Worm (Caenorhabditis elegans) whole organism, mixed stage, embryonic: ENCODE results near the gene mps-2.

ENCODE experiments used
- M03D4.4 ChIP-seq: sonication (generic microtip); optimal IDR thresholded peaks from 2 replicates; lab custom pipeline; 2017; ENCODE audit warnings: mild to moderate bottlenecking, missing genetic modification characterization, missing compliant biosample characterization
- bed-3 ChIP-seq: fragments of 200-800 bp; sonication (Bioruptor generic); optimal IDR thresholded peaks from 3 replicates; lab custom pipeline; 2018; ENCODE audit warnings: mild to moderate bottlenecking, missing genetic modification characterization, moderate library complexity, missing compliant biosample characterization
- ceh-39 ChIP-seq: fragments of 150-350 bp; optimal IDR thresholded peaks from 2 replicates; lab custom pipeline; 2014; ENCODE audit warnings: missing biosample characterization, missing genetic modification characterization
- ceh-43 ChIP-seq: fragments of 200-800 bp; sonication (Bioruptor generic); optimal IDR thresholded peaks from 2 replicates; lab custom pipeline; 2018; ENCODE audit warnings: mild to moderate bottlenecking, missing genetic modification characterization, moderate library complexity, missing compliant biosample characterization
- ceh-83 ChIP-seq: fragments of 200-800 bp; sonication (Bioruptor generic); optimal IDR thresholded peaks from 2 replicates; lab custom pipeline; 2018; ENCODE audit warnings: mild to moderate bottlenecking, missing genetic modification characterization, missing compliant biosample characterization
- ces-1 ChIP-seq: fragments of 150-350 bp; optimal IDR thresholded peaks from 2 replicates; lab custom pipeline; 2014; ENCODE audit warnings: missing biosample characterization, missing genetic modification reagents, missing genetic modification characterization
- cnd-1 ChIP-seq: fragments of 200-800 bp; sonication (Bioruptor generic); optimal IDR thresholded peaks from 2 replicates; lab custom pipeline; 2018; ENCODE audit warnings: mild to moderate bottlenecking, missing genetic modification characterization, missing compliant biosample characterization
- drap-1 ChIP-seq: fragments of 200-800 bp; sonication (Bioruptor generic); optimal IDR thresholded peaks from 3 replicates; lab custom pipeline; 2018; ENCODE audit warnings: mild to moderate bottlenecking, missing genetic modification characterization, missing compliant biosample characterization
- elt-1 ChIP-seq: sonication (generic microtip); optimal IDR thresholded peaks from 2 replicates; lab custom pipeline; 2017; ENCODE audit warnings: missing genetic modification characterization, mild to moderate bottlenecking, missing compliant biosample characterization, antibody characterized with exemption, moderate library complexity, borderline replicate concordance; ENCODE audit not compliant: insufficient read depth
- flh-1 ChIP-seq: fragments of 200-800 bp; sonication (Bioruptor generic); optimal IDR thresholded peaks from 2 replicates; lab custom pipeline; 2018; ENCODE audit warnings: mild to moderate bottlenecking, missing genetic modification characterization, moderate library complexity, missing compliant biosample characterization
- ham-2 ChIP-seq: fragments of 200-800 bp; sonication (Bioruptor generic); optimal IDR thresholded peaks from 2 replicates; lab custom pipeline; 2018; ENCODE audit warnings: mild to moderate bottlenecking, missing genetic modification characterization, missing compliant biosample characterization
- hlh-1 ChIP-seq: fragments of 150-350 bp; optimal IDR thresholded peaks from 2 replicates; lab custom pipeline; 2014; ENCODE audit warnings: missing biosample characterization, missing genetic modification reagents, missing genetic modification characterization
- lin-13 ChIP-seq: fragments of 150-350 bp; optimal IDR thresholded peaks from 2 replicates; lab custom pipeline; 2014; ENCODE audit warnings: missing biosample characterization, missing genetic modification characterization
- lin-32 ChIP-seq: fragments of 200-800 bp; sonication (Bioruptor generic); optimal IDR thresholded peaks from 2 replicates; lab custom pipeline; 2018; ENCODE audit warnings: mild to moderate bottlenecking, missing genetic modification characterization, missing compliant biosample characterization
- mep-1 ChIP-seq: fragments of 150-350 bp; optimal IDR thresholded peaks from 2 replicates; lab custom pipeline; 2017; ENCODE audit warnings: missing biosample characterization, missing genetic modification reagents, missing genetic modification characterization, inconsistent platforms
- nhr-2 ChIP-seq: fragments of 150-350 bp; optimal IDR thresholded peaks from 2 replicates; lab custom pipeline; 2014; ENCODE audit warnings: missing biosample characterization, missing genetic modification characterization
- nhr-237 ChIP-seq: fragments of 150-350 bp; optimal IDR thresholded peaks from 2 replicates; lab custom pipeline; 2014; ENCODE audit warnings: missing biosample characterization, missing genetic modification characterization
- nhr-28 ChIP-seq: fragments of 150-350 bp; optimal IDR thresholded peaks from 2 replicates; lab custom pipeline; 2014; ENCODE audit warnings: missing biosample characterization, missing genetic modification characterization
- nhr-76 ChIP-seq: sonication (generic microtip); optimal IDR thresholded peaks from 2 replicates; lab custom pipeline; 2017; ENCODE audit warnings: missing biosample characterization, missing genetic modification characterization
- pha-4 ChIP-seq: fragments of 150-350 bp; optimal IDR thresholded peaks from 2 replicates; lab custom pipeline; 2018; ENCODE audit warnings: missing biosample characterization, missing genetic modification reagents, missing genetic modification characterization
- sem-2 ChIP-seq: fragments of 200-800 bp; sonication (Bioruptor generic); optimal IDR thresholded peaks from 2 replicates; lab custom pipeline; 2018; ENCODE audit warnings: mild to moderate bottlenecking, missing genetic modification characterization, missing compliant biosample characterization
- snpc-4 ChIP-seq: fragments of 150-350 bp; optimal IDR thresholded peaks from 2 replicates; lab custom pipeline; 2014; ENCODE audit warnings: missing biosample characterization, missing genetic modification characterization
- sptf-1 ChIP-seq: sonication (generic microtip); optimal IDR thresholded peaks from 2 replicates; lab custom pipeline; 2017; ENCODE audit warnings: mild to moderate bottlenecking, missing genetic modification characterization, moderate library complexity, missing compliant biosample characterization
- tbx-8 ChIP-seq: fragments of 200-800 bp; sonication (Bioruptor generic); optimal IDR thresholded peaks from 2 replicates; lab custom pipeline; 2018; ENCODE audit warnings: mild to moderate bottlenecking, missing genetic modification characterization, moderate library complexity, missing compliant biosample characterization
- unc-120 ChIP-seq: sonication (generic microtip); optimal IDR thresholded peaks from 2 replicates; lab custom pipeline; 2017; ENCODE audit warnings: missing genetic modification characterization, missing compliant biosample characterization; ENCODE audit not compliant: poor library complexity, severe bottlenecking
- unc-39 ChIP-seq: fragments of 150-350 bp; optimal IDR thresholded peaks from 2 replicates; lab custom pipeline; 2014; ENCODE audit warnings: missing biosample characterization, missing genetic modification characterization
- unc-62 ChIP-seq: fragments of 150-350 bp; optimal IDR thresholded peaks from 2 replicates; lab custom pipeline; 2014; ENCODE audit warnings: missing biosample characterization, missing genetic modification reagents, missing genetic modification characterization

mps-2 gene

ce11 chrII:321183-321582 is 9.2 kb upstream of the mps-2 start:
- TF ChIP-seq snpc-4 (tag; lab: Kevin White, UChicago) = no peak
- no peak for TF ChIP-seq ceh-83
- TF ChIP-seq sptf-1 (tag; lab: Kevin White, UChicago) = no peak
- TF ChIP-seq M03D4.4 = no peak
- no peak for TF ChIP-seq sem-2 (GFP tag; lab: Kevin White, UChicago)
- TF ChIP-seq, all 35 proteins: peak for 0

DNA sequence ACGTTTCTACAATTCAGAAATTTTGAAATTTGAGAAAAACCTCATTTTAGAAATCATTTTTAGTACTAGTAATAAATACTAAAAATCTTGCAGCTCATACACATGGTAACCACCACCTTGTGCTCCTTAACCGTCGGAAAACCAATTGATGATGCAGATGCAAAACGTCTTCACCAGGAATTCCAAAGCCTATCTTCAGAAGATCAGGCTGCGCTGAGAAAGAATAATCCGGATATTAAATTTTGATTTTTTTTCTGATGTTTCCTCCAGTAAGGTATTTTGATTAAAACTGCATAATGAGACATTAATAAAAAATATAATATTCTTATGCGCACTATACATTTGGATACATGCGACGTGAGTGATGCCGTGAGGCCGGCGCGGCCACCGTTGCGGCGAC is 8.8 kb upstream of the mps-2 start:
- TF ChIP-seq tbx-8 (GFP tag; lab: Kevin White, UChicago) (no peak), bed-3 (GFP tag; lab: Kevin White, UChicago) (no peak), lin-32 (GFP tag; lab: Kevin White, UChicago) (no peak), hlh-1 (tag; lab: Kevin White, UChicago) (no peak), drap-1 (GFP tag; lab: Kevin White, UChicago) (no peak), mep-1 (tag; lab: Kevin White, UChicago) (no peak), sem-2 (GFP tag; lab: Kevin White, UChicago) (no peak), flh-1 (GFP tag; lab: Kevin White, UChicago) (no peak), lin-13 (tag; lab: Kevin White, UChicago) (no peak), unc-120 (tag; lab: Kevin White, UChicago) (no peak), nhr-28 (tag; lab: Kevin White, UChicago) (no peak), ceh-43 (no peak)

DNA sequence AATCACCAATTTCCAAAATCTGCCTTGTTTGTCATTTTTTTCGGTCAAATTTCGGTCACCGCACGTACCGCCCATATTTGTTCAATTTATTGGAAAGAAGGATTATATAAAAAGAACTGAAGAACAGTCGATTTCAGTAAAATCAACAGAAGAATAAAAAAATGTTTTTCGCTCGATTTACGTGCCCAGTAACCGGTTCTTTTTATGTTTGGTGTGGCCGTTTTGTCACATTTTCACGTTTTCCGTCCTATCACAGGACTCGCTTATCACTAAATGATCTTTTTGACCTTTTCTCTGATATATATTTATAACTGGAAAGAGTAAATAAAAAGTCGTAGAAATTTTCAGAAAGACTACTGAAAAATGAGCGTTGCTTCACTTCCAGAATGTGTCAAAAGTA is 7.4 kb upstream of the mps-2 start, which contains the start of gene far-7:
far-7 (plus strand) TSS at position 331 of the 400 bp plus-strand sequence.
- no peak for TF ChIP-seq unc-39 (tag; lab: Kevin White, UChicago)
- no peak for TF ChIP-seq bed-3 (GFP tag; lab: Kevin White, UChicago)
- no peak for TF ChIP-seq drap-1 (GFP tag; lab: Kevin White, UChicago)
- TF ChIP-seq hlh-1 (tag; lab: Kevin White, UChicago) = no peak
- TF ChIP-seq unc-62 = no peak
- no peak for TF ChIP-seq lin-32 (GFP tag; lab: Kevin White, UChicago)
- no peak for TF ChIP-seq nhr-2
- no peak for TF ChIP-seq ham-2

DNA sequence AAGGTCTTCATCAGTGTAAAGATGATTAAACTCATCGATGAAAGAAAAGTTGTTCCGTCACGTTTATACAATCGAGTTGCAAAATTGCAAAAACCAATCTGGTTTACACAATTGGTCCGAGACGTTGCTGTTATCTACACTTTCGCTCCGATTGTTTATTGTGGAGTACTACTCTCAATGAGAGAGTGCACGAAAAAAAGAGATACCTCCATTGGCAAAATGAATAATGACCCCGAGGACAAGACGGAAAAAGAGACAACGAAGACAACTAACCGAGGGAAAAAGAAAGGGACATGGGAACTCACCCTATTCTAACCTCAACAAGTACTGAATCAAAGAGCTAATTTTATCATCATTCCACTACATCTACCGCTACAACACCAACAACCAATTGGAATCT is 1.5 kb upstream of the mps-2 start:
- no peak for TF ChIP-seq ceh-39 (tag; lab: Kevin White, UChicago)
- no peak for TF ChIP-seq nhr-28 (tag; lab: Kevin White, UChicago)
- no peak for TF ChIP-seq flh-1 (GFP tag; lab: Kevin White, UChicago)
- no peak for TF ChIP-seq sptf-1 (tag; lab: Kevin White, UChicago)
- no peak for TF ChIP-seq cnd-1
- no peak for TF ChIP-seq pha-4 (tag; lab: Kevin White, UChicago)
- TF ChIP-seq unc-120 (tag; lab: Kevin White, UChicago) = peak; percentile 6
- TF ChIP-seq unc-62 = peak; percentile 43
- TF ChIP-seq hlh-1 (tag; lab: Kevin White, UChicago) = peak; percentile 69
- peak; percentile 30 for TF ChIP-seq ces-1 (GFP tag; lab: Kevin White, UChicago)

DNA sequence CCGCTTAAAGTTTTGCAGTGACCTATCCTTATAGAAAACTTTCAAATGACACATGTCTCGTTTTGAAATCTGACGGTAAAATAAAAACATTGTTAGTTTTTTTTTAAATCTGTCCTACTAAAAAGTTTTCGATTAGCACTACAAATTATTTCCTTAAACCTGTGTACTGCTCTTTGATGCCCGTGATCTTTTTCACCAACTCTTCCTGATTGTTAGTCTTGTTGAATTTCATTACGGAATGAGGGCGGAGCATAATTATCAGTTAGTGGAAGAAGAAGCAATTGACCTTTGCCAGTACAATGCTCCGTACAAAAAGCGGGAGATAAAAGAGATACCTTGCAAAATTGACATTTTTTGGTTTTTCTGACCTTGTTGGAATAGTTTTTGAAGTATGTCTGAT is 4.9 kb downstream of the mps-2 start, which contains the start of gene K01A2.4:
K01A2.4 (plus strand) TSS at position 301 of the 400 bp plus-strand sequence.
- no peak for TF ChIP-seq ces-1 (GFP tag; lab: Kevin White, UChicago)

DNA sequence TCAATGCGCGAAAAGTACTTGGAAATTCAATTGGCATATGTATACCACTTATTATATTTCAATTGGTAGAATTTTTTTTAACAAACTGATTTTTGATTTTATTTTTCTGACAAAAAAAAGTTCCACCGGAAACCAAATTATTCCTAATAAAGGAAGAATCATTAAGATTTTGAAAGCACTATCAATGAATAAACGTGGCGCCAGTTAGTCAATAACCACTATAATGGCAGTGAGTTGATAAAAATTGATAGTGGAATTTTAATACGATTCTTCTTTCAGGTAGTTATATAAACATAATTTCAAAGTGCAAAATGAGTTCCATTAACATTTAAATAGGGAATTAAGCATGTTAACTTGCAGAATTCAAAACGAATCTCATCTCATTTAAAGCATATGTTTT is 6.4 kb downstream of the mps-2 start, which contains the start of gene col-69:
col-69 (minus strand) TSS at position 101 of the 400 bp plus-strand sequence.
- TF ChIP-seq M03D4.4 = no peak
- TF ChIP-seq lin-13 (tag; lab: Kevin White, UChicago) = no peak
- no peak for TF ChIP-seq lin-32 (GFP tag; lab: Kevin White, UChicago)
- no peak for TF ChIP-seq ham-2
- no peak for TF ChIP-seq ces-1 (GFP tag; lab: Kevin White, UChicago)

- no peak for TF ChIP-seq nhr-76 (tag; lab: Kevin White, UChicago)
- no peak for TF ChIP-seq elt-1 (tag; lab: Kevin White, UChicago)
- TF ChIP-seq lin-13 (tag; lab: Kevin White, UChicago) = no peak
- no peak for TF ChIP-seq nhr-237 (tag; lab: Kevin White, UChicago)
These were observed 7.9 kb downstream of the mps-2 start for ce11 chrII:303927-304711.
